Fruit fly (Drosophila melanogaster) whole organism, embryonic: ENCODE measurements around the gene CG15431.

ENCODE experiments used
- ATbp ChIP-seq: fragments of 200-800 bp; sonication (Bioruptor generic); optimal IDR thresholded peaks from 2 replicates; lab custom pipeline; 2017; ENCODE audit warnings: missing biosample characterization, mild to moderate bottlenecking, missing genetic modification characterization, missing genetic modification reagents
- BtbVII ChIP-seq: fragments of 200-800 bp; sonication (Bioruptor generic); optimal IDR thresholded peaks from 3 replicates; lab custom pipeline; 2017; ENCODE audit warnings: missing biosample characterization, mild to moderate bottlenecking, missing genetic modification characterization
- CG11247 ChIP-seq: fragments of 200-800 bp; sonication (Bioruptor generic); IDR thresholded peaks from 2 replicates; pipeline ENCODE4 v1.3.6; 2022; ENCODE audit warnings: missing biosample characterization, missing genetic modification characterization
- CG13296 ChIP-seq: fragments of 200-800 bp; sonication (Bioruptor generic); optimal IDR thresholded peaks from 3 replicates; lab custom pipeline; 2018; ENCODE audit warnings: missing biosample characterization, mild to moderate bottlenecking, missing genetic modification characterization
- CG13775 ChIP-seq: fragments of 200-800 bp; sonication (Bioruptor generic); optimal IDR thresholded peaks from 3 replicates; lab custom pipeline; 2017; ENCODE audit warnings: missing biosample characterization, mild to moderate bottlenecking, missing genetic modification characterization
- CG14860 ChIP-seq: fragments of 200-800 bp; sonication (Bioruptor generic); IDR thresholded peaks from 3 replicates; pipeline ENCODE4 v1.3.6; 2022; ENCODE audit warnings: missing biosample characterization, missing genetic modification characterization; ENCODE audit not compliant: partially characterized antibody
- CG14965 ChIP-seq: fragments of 200-800 bp; sonication (Bioruptor generic); optimal IDR thresholded peaks from 2 replicates; lab custom pipeline; 2016; ENCODE audit warnings: missing biosample characterization, missing genetic modification characterization, borderline replicate concordance
- CG15011 ChIP-seq: fragments of 200-800 bp; sonication (Bioruptor generic); optimal IDR thresholded peaks from 3 replicates; lab custom pipeline; 2018; ENCODE audit warnings: missing biosample characterization, mild to moderate bottlenecking, missing genetic modification characterization
- CG1603 ChIP-seq: fragments of 200-800 bp; sonication (Bioruptor generic); optimal IDR thresholded peaks from 2 replicates; lab custom pipeline; 2019; ENCODE audit warnings: missing biosample characterization, mild to moderate bottlenecking, missing genetic modification characterization, moderate library complexity
- CG16813 ChIP-seq: fragments of 200-800 bp; sonication (Bioruptor generic); IDR thresholded peaks from 3 replicates; pipeline ENCODE4 v1.3.6; 2022; ENCODE audit warnings: missing biosample characterization, missing genetic modification characterization; ENCODE audit not compliant: partially characterized antibody
- CG16863 ChIP-seq: fragments of 200-800 bp; sonication (Bioruptor generic); optimal IDR thresholded peaks from 3 replicates; lab custom pipeline; 2016; ENCODE audit warnings: missing biosample characterization, missing genetic modification characterization
- CG17186 ChIP-seq: fragments of 200-800 bp; sonication (Bioruptor generic); optimal IDR thresholded peaks from 3 replicates; lab custom pipeline; 2017; ENCODE audit warnings: missing biosample characterization, missing genetic modification reagents, missing genetic modification characterization
- CG17912 ChIP-seq: fragments of 200-800 bp; sonication (Bioruptor generic); optimal IDR thresholded peaks from 2 replicates; lab custom pipeline; 2018; ENCODE audit warnings: missing biosample characterization, mild to moderate bottlenecking, missing genetic modification characterization
- CG18619 ChIP-seq: fragments of 200-800 bp; sonication (Bioruptor generic); optimal IDR thresholded peaks from 3 replicates; lab custom pipeline; 2017; ENCODE audit warnings: missing biosample characterization, mild to moderate bottlenecking, missing genetic modification characterization
- CG18764 ChIP-seq: fragments of 200-800 bp; sonication (Bioruptor generic); optimal IDR thresholded peaks from 3 replicates; lab custom pipeline; 2016; ENCODE audit warnings: missing biosample characterization, missing genetic modification characterization
- CG32532 ChIP-seq: fragments of 200-800 bp; sonication (Bioruptor generic); IDR thresholded peaks from 2 replicates; pipeline ENCODE4 v1.3.6; 2022; ENCODE audit warnings: missing biosample characterization, missing genetic modification characterization
- CG6175 ChIP-seq: fragments of 200-800 bp; sonication (Bioruptor generic); IDR thresholded peaks from 3 replicates; pipeline ENCODE4 v1.3.6; 2022; ENCODE audit warnings: missing biosample characterization, missing genetic modification characterization
- CG6654 ChIP-seq: fragments of 200-800 bp; sonication (Bioruptor generic); optimal IDR thresholded peaks from 2 replicates; lab custom pipeline; 2017; ENCODE audit warnings: missing biosample characterization, mild to moderate bottlenecking, missing genetic modification characterization
- CG7786 ChIP-seq: fragments of 200-800 bp; sonication (Bioruptor generic); optimal IDR thresholded peaks from 2 replicates; lab custom pipeline; 2016; ENCODE audit warnings: missing biosample characterization, missing genetic modification characterization
- CG9727 ChIP-seq: fragments of 200-800 bp; sonication (Bioruptor generic); optimal IDR thresholded peaks from 3 replicates; lab custom pipeline; 2017; ENCODE audit warnings: missing biosample characterization, mild to moderate bottlenecking, missing genetic modification characterization
- CrebB ChIP-seq: fragments of 200-800 bp; sonication (Bioruptor generic); optimal IDR thresholded peaks from 3 replicates; lab custom pipeline; 2018; ENCODE audit warnings: missing biosample characterization, mild to moderate bottlenecking, missing genetic modification characterization
- Doc3 ChIP-seq: fragments of 200-800 bp; sonication (Bioruptor generic); IDR thresholded peaks from 3 replicates; pipeline ENCODE4 v1.3.6; 2022; ENCODE audit warnings: missing biosample characterization, missing genetic modification characterization; ENCODE audit not compliant: partially characterized antibody
- Dref ChIP-seq: fragments of 200-800 bp; sonication (Bioruptor generic); IDR thresholded peaks from 2 replicates; pipeline ENCODE4 v1.3.6; 2022; ENCODE audit warnings: missing biosample characterization, missing genetic modification characterization
- Drgx ChIP-seq: fragments of 200-800 bp; sonication (Bioruptor generic); IDR thresholded peaks from 2 replicates; pipeline ENCODE4 v1.3.6; 2022; ENCODE audit warnings: missing biosample characterization, missing genetic modification characterization
- H2.0 ChIP-seq: fragments of 200-800 bp; sonication (Bioruptor generic); IDR thresholded peaks from 2 replicates; pipeline ENCODE4 v1.3.6; 2022; ENCODE audit warnings: missing biosample characterization, missing genetic modification characterization
- HLH3B ChIP-seq: fragments of 200-800 bp; sonication (Bioruptor generic); IDR thresholded peaks from 2 replicates; pipeline ENCODE4 v1.3.6; 2022; ENCODE audit warnings: missing biosample characterization, missing genetic modification characterization
- Hr39 ChIP-seq: fragments of >200 bp; optimal IDR thresholded peaks from 2 replicates; lab custom pipeline; 2017
- MBD-R2 ChIP-seq: fragments of 200-800 bp; sonication (Bioruptor generic); IDR thresholded peaks from 2 replicates; pipeline ENCODE4 v1.3.6; 2022; ENCODE audit warnings: missing biosample characterization, missing genetic modification characterization
- MESR4 ChIP-seq: fragments of 200-800 bp; sonication (Bioruptor generic); optimal IDR thresholded peaks from 2 replicates; lab custom pipeline; 2018; ENCODE audit warnings: missing biosample characterization, mild to moderate bottlenecking, missing genetic modification characterization, moderate library complexity
- MTF-1 ChIP-seq: fragments of 200-800 bp; sonication (Bioruptor generic); optimal IDR thresholded peaks from 2 replicates; lab custom pipeline; 2018; ENCODE audit warnings: missing biosample characterization, mild to moderate bottlenecking, missing genetic modification characterization, borderline replicate concordance
- Ravus ChIP-seq: fragments of 200-800 bp; sonication (Bioruptor generic); IDR thresholded peaks from 2 replicates; pipeline ENCODE4 v1.3.6; 2022; ENCODE audit warnings: missing biosample characterization, missing genetic modification characterization
- Rx ChIP-seq: fragments of 200-800 bp; sonication (Bioruptor generic); IDR thresholded peaks from 2 replicates; pipeline ENCODE4 v1.3.6; 2022; ENCODE audit warnings: missing biosample characterization, missing genetic modification characterization
- Sox102F ChIP-seq: fragments of 200-800 bp; sonication (Bioruptor generic); optimal IDR thresholded peaks from 2 replicates; lab custom pipeline; 2018; ENCODE audit warnings: missing biosample characterization, mild to moderate bottlenecking, missing genetic modification characterization, moderate library complexity
- Xrp1 ChIP-seq: fragments of 200-800 bp; sonication (Bioruptor generic); IDR thresholded peaks from 2 replicates; pipeline ENCODE4 v1.3.6; 2022; ENCODE audit warnings: missing biosample characterization, missing genetic modification characterization
- YL-1 ChIP-seq: fragments of 200-800 bp; sonication (Bioruptor generic); optimal IDR thresholded peaks from 3 replicates; lab custom pipeline; 2017; ENCODE audit warnings: missing biosample characterization, mild to moderate bottlenecking, missing genetic modification characterization
- ci ChIP-seq: fragments of 200-800 bp; sonication (Bioruptor generic); IDR thresholded peaks from 3 replicates; pipeline ENCODE4 v1.3.6; 2022; ENCODE audit warnings: missing biosample characterization, missing genetic modification characterization
- croc ChIP-seq: fragments of 200-800 bp; sonication (Bioruptor generic); conservative IDR thresholded peaks from 3 replicates; pipeline ENCODE4 v1.3.6; 2022; ENCODE audit warnings: missing biosample characterization, missing genetic modification characterization
- dm ChIP-seq: fragments of 200-800 bp; sonication (Bioruptor generic); optimal IDR thresholded peaks from 3 replicates; lab custom pipeline; 2016; ENCODE audit warnings: missing biosample characterization, missing genetic modification characterization
- dpn ChIP-seq, 2 experiments: fragments of 200-800 bp; sonication (Bioruptor generic); optimal IDR thresholded peaks; 3 replicates each; lab custom pipeline; 2016; ENCODE audit warnings: missing biosample characterization in 2 of 2, missing genetic modification characterization in 2 of 2
- eve ChIP-seq, 2 experiments: fragments of >200 bp; optimal IDR thresholded peaks; 2 replicates each; lab custom pipeline; 2017; ENCODE audit warnings: missing biosample characterization in 2 of 2, missing genetic modification characterization in 2 of 2
- exex ChIP-seq: fragments of 200-800 bp; sonication (Bioruptor generic); optimal IDR thresholded peaks from 4 replicates; lab custom pipeline; 2018; ENCODE audit warnings: missing biosample characterization, mild to moderate bottlenecking, missing genetic modification characterization, moderate library complexity
- gcm2 ChIP-seq: fragments of 200-800 bp; sonication (Bioruptor generic); optimal IDR thresholded peaks from 2 replicates; lab custom pipeline; 2016; ENCODE audit warnings: missing biosample characterization, missing genetic modification characterization
- inv ChIP-seq: fragments of 200-800 bp; sonication (Bioruptor generic); IDR thresholded peaks from 2 replicates; pipeline ENCODE4 v1.3.6; 2022; ENCODE audit warnings: missing biosample characterization, missing genetic modification characterization; ENCODE audit not compliant: partially characterized antibody
- jigr1 ChIP-seq: fragments of 200-800 bp; sonication (Bioruptor generic); IDR thresholded peaks from 3 replicates; pipeline ENCODE4 v1.3.6; 2022; ENCODE audit warnings: missing biosample characterization, missing genetic modification characterization
- ken ChIP-seq: fragments of 200-800 bp; sonication (Bioruptor generic); IDR thresholded peaks from 3 replicates; pipeline ENCODE4 v1.3.6; 2022; ENCODE audit warnings: missing biosample characterization, missing genetic modification characterization
- lbe ChIP-seq: fragments of 200-800 bp; sonication (Bioruptor generic); optimal IDR thresholded peaks from 2 replicates; lab custom pipeline; 2016; ENCODE audit warnings: missing biosample characterization, mild to moderate bottlenecking, missing genetic modification characterization
- luna ChIP-seq: fragments of 200-800 bp; sonication (Bioruptor generic); optimal IDR thresholded peaks from 2 replicates; lab custom pipeline; 2016; ENCODE audit warnings: missing biosample characterization, missing genetic modification characterization
- odd ChIP-seq: fragments of 200-800 bp; sonication (Bioruptor generic); optimal IDR thresholded peaks from 2 replicates; lab custom pipeline; 2017; ENCODE audit warnings: missing biosample characterization, mild to moderate bottlenecking, missing genetic modification characterization
- sisA ChIP-seq: fragments of 200-800 bp; sonication (Bioruptor generic); IDR thresholded peaks from 2 replicates; pipeline ENCODE4 v1.3.6; 2022; ENCODE audit warnings: missing biosample characterization, missing genetic modification characterization
- so ChIP-seq: fragments of 200-800 bp; sonication (Bioruptor generic); IDR thresholded peaks from 3 replicates; pipeline ENCODE4 v1.3.6; 2022; ENCODE audit warnings: missing biosample characterization, missing genetic modification characterization
- stwl ChIP-seq: fragments of 200-800 bp; sonication (Bioruptor generic); optimal IDR thresholded peaks from 3 replicates; lab custom pipeline; 2018; ENCODE audit warnings: missing biosample characterization, mild to moderate bottlenecking, missing genetic modification characterization, moderate library complexity
- wek ChIP-seq: fragments of 200-800 bp; sonication (Bioruptor generic); optimal IDR thresholded peaks from 3 replicates; lab custom pipeline; 2018; ENCODE audit warnings: missing biosample characterization, mild to moderate bottlenecking, missing genetic modification characterization, moderate library complexity

Gene CG15431

dm6 chr2L:4452798-4453197, 11.7 kb upstream of the CG15431 start, which contains the start of gene CG15439 (continued):
- no peak for TF ChIP-seq gcm2 (GFP tag; lab: Kevin White, UChicago)
- TF ChIP-seq ken = no peak
- no peak for TF ChIP-seq Drgx (GFP tag; lab: Robert Waterston, UW)
- no peak for TF ChIP-seq CG9727 (GFP tag; lab: Kevin White, UChicago)
- TF ChIP-seq CG18619 = no peak
- peak; percentile 32 for TF ChIP-seq CG1603
- TF ChIP-seq CG6654 (GFP tag; lab: Kevin White, UChicago) = no peak
- peak; percentile 67 for TF ChIP-seq Doc3 (GFP tag; lab: Robert Waterston, UW)
- TF ChIP-seq CG6175 = no peak
- no peak for TF ChIP-seq odd (GFP tag; lab: Kevin White, UChicago)
- no peak for TF ChIP-seq lbe
- TF ChIP-seq BtbVII (GFP tag; lab: Kevin White, UChicago) = no peak
- no peak for TF ChIP-seq luna (GFP tag; lab: Kevin White, UChicago)
- TF ChIP-seq Dref (GFP tag; lab: Robert Waterston, UW) = peak; percentile 77
- no peak for TF ChIP-seq CG7786 (GFP tag; lab: Kevin White, UChicago)
- TF ChIP-seq HLH3B (GFP tag; lab: Robert Waterston, UW) = no peak
- no peak for TF ChIP-seq Hr39 (lab: Kevin White, UChicago)
- TF ChIP-seq dpn (GFP tag; optimal IDR thresholded peaks at IDR 0.05; lab: Kevin White, UChicago) = no peak
- TF ChIP-seq Xrp1 (GFP tag; lab: Robert Waterston, UW) = no peak
- TF ChIP-seq ATbp (GFP tag; lab: Kevin White, UChicago) = no peak
- TF ChIP-seq CG32532 (GFP tag; lab: Robert Waterston, UW) = no peak
- no peak for TF ChIP-seq CG17912 (GFP tag; lab: Kevin White, UChicago)
- TF ChIP-seq CG11247 (GFP tag; lab: Robert Waterston, UW) = no peak
- TF ChIP-seq MESR4 (GFP tag; lab: Kevin White, UChicago) = peak; percentile 89
- no peak for TF ChIP-seq CG14965
- no peak for TF ChIP-seq so (GFP tag; lab: Robert Waterston, UW)
- TF ChIP-seq sisA (GFP tag; lab: Robert Waterston, UW) = no peak
- no peak for TF ChIP-seq CG18764 (GFP tag; lab: Kevin White, UChicago)
- no peak for TF ChIP-seq ci
- no peak for TF ChIP-seq eve (GFP tag; optimal IDR thresholded peaks at IDR 0.05; lab: Kevin White, UChicago)
- peak; percentile 22 for TF ChIP-seq YL-1 (GFP tag; lab: Kevin White, UChicago)
- no peak for TF ChIP-seq CG13775 (GFP tag; lab: Kevin White, UChicago)
- no peak for TF ChIP-seq CG15011 (GFP tag; lab: Kevin White, UChicago)
- TF ChIP-seq exex (tag; lab: Kevin White, UChicago) = no peak
- no peak for TF ChIP-seq jigr1
- no peak for TF ChIP-seq CrebB (tag; lab: Kevin White, UChicago)
- TF ChIP-seq MTF-1 (GFP tag; lab: Kevin White, UChicago) = no peak
- TF ChIP-seq Rx = no peak
- peak; percentile 49 for TF ChIP-seq CG14860 (GFP tag; lab: Robert Waterston, UW)
- no peak for TF ChIP-seq CG13296 (GFP tag; lab: Kevin White, UChicago)
- peak; percentile 61 for TF ChIP-seq MBD-R2 (GFP tag; lab: Robert Waterston, UW)
- TF ChIP-seq croc = no peak
- no peak for TF ChIP-seq CG16863 (GFP tag; lab: Kevin White, UChicago)
- TF ChIP-seq inv (GFP tag; lab: Robert Waterston, UW) = peak; percentile 52
- TF ChIP-seq Sox102F (GFP tag; lab: Kevin White, UChicago) = no peak
- TF ChIP-seq CG16813 (GFP tag; lab: Robert Waterston, UW) = peak; percentile 64
- TF ChIP-seq H2.0 (GFP tag; lab: Robert Waterston, UW) = no peak
- TF ChIP-seq stwl (tag; lab: Kevin White, UChicago) = peak; percentile 51
- no peak for TF ChIP-seq Ravus (GFP tag; lab: Robert Waterston, UW)
- TF ChIP-seq CG17186 = no peak
- peak; percentile 64 for TF ChIP-seq wek (GFP tag; lab: Kevin White, UChicago)
- no peak for TF ChIP-seq dm
